Fruit fly (Drosophila melanogaster): ENCODE measurements around the gene AstC.

AstC gene

dm6 chr2L:11086357-11086924 is 5.2 kb upstream of the AstC start, which contains the start of gene CG16854:
TSS of gene CG16854 (plus strand) at chr2L:11086721.
- no peak for TF ChIP-seq Hr96 (GFP tag; optimal IDR thresholded peaks at IDR 0.05)
- TF ChIP-seq ovo (GFP tag; optimal IDR thresholded peaks at IDR 0.05) = no peak

DNA sequence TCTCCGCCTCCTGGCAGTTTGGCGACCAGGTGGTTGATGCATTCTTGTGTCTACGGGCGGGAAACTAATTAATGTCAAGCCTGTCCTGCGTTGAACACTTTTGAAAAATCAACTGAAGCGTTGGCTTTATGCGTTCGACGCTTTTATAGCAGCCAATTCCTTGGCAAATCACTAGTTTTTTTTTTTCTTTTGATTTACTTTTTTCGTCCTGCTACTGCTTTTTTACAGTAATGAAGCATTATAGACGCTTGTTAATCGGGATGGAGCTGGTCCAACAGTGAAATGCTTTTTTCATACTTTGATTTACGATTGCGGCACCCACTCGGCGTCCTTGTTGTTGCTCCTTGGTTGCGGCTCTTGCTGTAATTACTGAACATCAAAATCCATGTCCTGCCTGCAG is 3.9 kb upstream of the AstC start, which contains the start of gene AstCC:
Gene AstCC, minus strand, starts transcription at position 101 of the 400 bp plus-strand sequence.
- TF ChIP-seq Mnt (GFP tag; optimal IDR thresholded peaks at IDR 0.05) (no peak), tj (GFP tag; optimal IDR thresholded peaks at IDR 0.05) (no peak), cic (GFP tag; optimal IDR thresholded peaks at IDR 0.05) (no peak), CG12768 (GFP tag; optimal IDR thresholded peaks at IDR 0.05) (no peak), CG33017 (tag; optimal IDR thresholded peaks at IDR 0.05) (no peak), kay (GFP tag; ENCODE audit: borderline replicate concordance) (no peak), CG1620 (GFP tag; optimal IDR thresholded peaks at IDR 0.05) (no peak), CG7045 (GFP tag; optimal IDR thresholded peaks at IDR 0.05) (no peak), CG7101 (tag; optimal IDR thresholded peaks at IDR 0.05) (no peak), CG11617 (GFP tag; optimal IDR thresholded peaks at IDR 0.05) (no peak), Clk (GFP tag; optimal IDR thresholded peaks at IDR 0.05) (no peak), bab1 (GFP tag; optimal IDR thresholded peaks at IDR 0.05) (no peak), cnc (optimal IDR thresholded peaks at IDR 0.05) (no peak), pad (GFP tag; optimal IDR thresholded peaks at IDR 0.05) (no peak)

DNA sequence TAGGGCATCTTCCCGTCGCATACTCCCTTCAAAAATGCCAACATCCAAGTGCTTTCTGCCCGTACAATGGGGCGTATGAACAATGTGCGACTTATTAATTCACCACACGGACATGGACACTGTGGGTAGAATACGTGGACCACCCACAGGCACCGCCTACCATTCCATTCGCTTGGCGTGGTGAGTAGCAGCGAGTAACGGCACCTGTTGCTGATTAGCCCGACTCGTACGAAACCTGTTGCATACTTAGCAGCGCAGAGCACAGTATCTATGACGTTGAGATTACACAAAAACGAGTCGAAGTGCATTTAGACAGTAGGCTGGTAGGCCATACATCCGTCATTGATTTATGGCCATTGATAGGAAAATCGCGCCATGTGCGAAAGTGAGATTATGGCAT is 826 bp upstream of the AstC start:
- TF ChIP-seq kay (GFP tag; ENCODE audit: borderline replicate concordance) (no peak), CG7045 (GFP tag; optimal IDR thresholded peaks at IDR 0.05) (no peak), ovo (GFP tag; optimal IDR thresholded peaks at IDR 0.05) (no peak), CG1620 (GFP tag; optimal IDR thresholded peaks at IDR 0.05) (no peak), Clk (GFP tag; optimal IDR thresholded peaks at IDR 0.05) (no peak), toe (GFP tag; optimal IDR thresholded peaks at IDR 0.05) (no peak), tj (GFP tag; optimal IDR thresholded peaks at IDR 0.05) (no peak)

dm6 chr2L:11075114-11075513 is 6.1 kb downstream of the AstC start, which contains the start of gene CG43725:
TSS of gene CG43725 (plus strand) at chr2L:11075513.
- TF ChIP-seq Mnt (GFP tag; optimal IDR thresholded peaks at IDR 0.05) = no peak
- TF ChIP-seq cic (GFP tag; optimal IDR thresholded peaks at IDR 0.05) = no peak

DNA sequence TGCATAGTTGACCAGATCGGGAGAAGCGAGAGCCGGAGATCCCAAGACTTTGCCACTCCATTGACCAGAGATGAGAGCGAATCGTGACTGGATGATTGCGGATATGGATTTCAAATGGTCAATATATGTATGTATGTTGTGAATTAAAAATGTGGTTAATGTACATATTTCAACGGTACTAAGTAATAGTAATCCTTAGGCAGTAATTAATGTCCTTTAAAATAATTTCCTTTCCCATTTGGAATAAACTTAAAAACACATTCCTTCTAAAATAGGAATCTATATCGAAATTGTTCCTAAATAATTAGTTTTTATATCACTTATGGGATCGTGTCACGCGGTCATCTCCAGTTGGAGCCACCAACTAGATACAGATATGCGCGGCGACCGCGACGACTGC is 7.3 kb downstream of the AstC start:
- TF ChIP-seq CG7045 (GFP tag; optimal IDR thresholded peaks at IDR 0.05) (no peak), kay (GFP tag; ENCODE audit: borderline replicate concordance) (no peak), bab1 (GFP tag; optimal IDR thresholded peaks at IDR 0.05) (no peak), Crg-1 (GFP tag; optimal IDR thresholded peaks at IDR 0.05) (no peak)

DNA sequence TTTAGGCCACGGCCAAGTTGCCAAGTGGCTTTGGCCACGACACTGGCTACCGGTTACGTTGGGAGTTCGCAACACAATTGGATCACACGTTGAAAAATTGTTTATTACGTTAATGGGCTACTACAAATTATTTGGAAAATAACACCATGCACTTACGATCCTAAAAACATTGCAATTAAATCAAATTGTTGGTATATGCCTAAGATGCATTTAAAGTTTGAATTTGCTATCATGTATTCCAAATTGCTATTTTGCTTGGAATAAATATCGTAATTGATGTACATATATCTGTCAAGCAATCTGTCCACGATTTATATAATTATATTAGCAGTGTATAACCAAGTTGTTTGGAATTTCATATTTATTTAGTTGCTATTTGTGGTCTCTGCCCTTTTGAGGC is 8.3 kb downstream of the AstC start:
- TF ChIP-seq pad (GFP tag; optimal IDR thresholded peaks at IDR 0.05) (no peak), tj (GFP tag; optimal IDR thresholded peaks at IDR 0.05) (no peak), CG1620 (GFP tag; optimal IDR thresholded peaks at IDR 0.05) (no peak), Crg-1 (GFP tag; optimal IDR thresholded peaks at IDR 0.05) (no peak), CG11617 (GFP tag; optimal IDR thresholded peaks at IDR 0.05) (no peak), toe (GFP tag; optimal IDR thresholded peaks at IDR 0.05) (no peak), CG7101 (tag; optimal IDR thresholded peaks at IDR 0.05) (no peak), Clk (GFP tag; optimal IDR thresholded peaks at IDR 0.05) (no peak)

- TF ChIP-seq pad (GFP tag; optimal IDR thresholded peaks at IDR 0.05) (no peak), bab1 (GFP tag; optimal IDR thresholded peaks at IDR 0.05) (no peak), Clk (GFP tag; optimal IDR thresholded peaks at IDR 0.05) (no peak), cnc (optimal IDR thresholded peaks at IDR 0.05) (no peak), CG5204 (GFP tag; optimal IDR thresholded peaks at IDR 0.05) (no peak), toe (GFP tag; optimal IDR thresholded peaks at IDR 0.05) (no peak), CG12768 (GFP tag; optimal IDR thresholded peaks at IDR 0.05) (no peak), Crg-1 (GFP tag; optimal IDR thresholded peaks at IDR 0.05) (no peak), ovo (GFP tag; optimal IDR thresholded peaks at IDR 0.05) (no peak), CG14711 (tag; optimal IDR thresholded peaks at IDR 0.05) (no peak), cic (GFP tag; optimal IDR thresholded peaks at IDR 0.05) (no peak), tj (GFP tag; optimal IDR thresholded peaks at IDR 0.05) (no peak), CG7101 (tag; optimal IDR thresholded peaks at IDR 0.05) (no peak), CG11617 (GFP tag; optimal IDR thresholded peaks at IDR 0.05) (no peak), CG7045 (GFP tag; optimal IDR thresholded peaks at IDR 0.05) (no peak), CG33017 (tag; optimal IDR thresholded peaks at IDR 0.05) (no peak), Mnt (GFP tag; optimal IDR thresholded peaks at IDR 0.05) (no peak), Hr96 (GFP tag; optimal IDR thresholded peaks at IDR 0.05) (no peak), kay (GFP tag; ENCODE audit: borderline replicate concordance) (no peak)
Observed at dm6 chr2L:11072250-11072649, 8.9 kb downstream of the AstC start.

dm6 chr2L:11070862-11071261 is 10.3 kb downstream of the AstC start, which contains the start of gene CG14915:
TSS of gene CG14915 (plus strand) at chr2L:11071027.
- TF ChIP-seq CG33017 (tag; optimal IDR thresholded peaks at IDR 0.05) (no peak), toe (GFP tag; optimal IDR thresholded peaks at IDR 0.05) (no peak), Clk (GFP tag; optimal IDR thresholded peaks at IDR 0.05) (no peak), CG5204 (GFP tag; optimal IDR thresholded peaks at IDR 0.05) (no peak), CG11617 (GFP tag; optimal IDR thresholded peaks at IDR 0.05) (no peak), kay (GFP tag; ENCODE audit: borderline replicate concordance) (no peak), CG14711 (tag; optimal IDR thresholded peaks at IDR 0.05) (no peak), bab1 (GFP tag; optimal IDR thresholded peaks at IDR 0.05) (no peak), cnc (optimal IDR thresholded peaks at IDR 0.05) (no peak), Hr96 (GFP tag; optimal IDR thresholded peaks at IDR 0.05) (no peak), Crg-1 (GFP tag; optimal IDR thresholded peaks at IDR 0.05) (no peak), cic (GFP tag; optimal IDR thresholded peaks at IDR 0.05) (no peak)

Data from whole organism, adult.